Fruit fly (Drosophila melanogaster): ENCODE measurements around the gene Sos.

The Sos gene

DNA sequence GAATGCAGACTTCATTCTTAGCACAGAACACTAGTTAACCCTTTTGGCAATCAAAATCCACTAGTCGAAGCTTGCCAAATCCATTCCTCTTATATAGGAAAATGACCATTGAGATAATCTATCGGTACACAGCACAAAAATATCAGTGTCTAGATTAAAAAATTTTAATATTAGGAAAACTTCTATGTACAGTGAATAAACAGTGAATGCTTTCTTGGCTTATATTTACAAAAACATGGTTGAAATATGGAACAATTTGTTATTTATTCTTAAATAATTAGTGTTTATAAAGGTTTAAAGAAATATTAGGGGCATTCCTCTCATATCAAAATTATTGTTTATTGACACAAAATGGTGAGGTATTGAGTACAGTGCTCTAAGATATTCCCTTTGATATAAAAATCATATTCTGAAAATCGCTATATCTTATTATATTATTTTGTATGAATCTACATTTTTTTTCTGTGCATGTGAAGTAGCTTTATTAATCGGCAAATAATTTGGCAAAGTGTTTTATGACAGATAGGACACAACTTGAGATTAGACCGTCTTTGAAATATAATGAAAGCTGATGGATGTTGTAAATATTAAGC, 30.2 kb downstream of the Sos start, which contains the start of gene CG33306 (continued):
- TF ChIP-seq schlank (tag; optimal IDR thresholded peaks at IDR 0.05) (no peak), CG13894 (tag; optimal IDR thresholded peaks at IDR 0.05) (no peak), Oaz (GFP tag; IDR thresholded peaks at IDR 0.05) (no peak), Trl (optimal IDR thresholded peaks at IDR 0.05) (no peak), Trl (GFP tag; optimal IDR thresholded peaks at IDR 0.05) (no peak), sqz (GFP tag; optimal IDR thresholded peaks at IDR 0.05) (no peak), bab2 (GFP tag; optimal IDR thresholded peaks at IDR 0.05) (no peak), Meics (GFP tag; optimal IDR thresholded peaks at IDR 0.05) (peak; percentile 14), CG2678 (tag; optimal IDR thresholded peaks at IDR 0.05) (peak; percentile 51), CG4360 (GFP tag; IDR thresholded peaks at IDR 0.05) (no peak), Optix (GFP tag; IDR thresholded peaks at IDR 0.05) (no peak), bowl (GFP tag; IDR thresholded peaks at IDR 0.05) (no peak), CG10462 (GFP tag; optimal IDR thresholded peaks at IDR 0.05) (no peak), CG30403 (GFP tag; optimal IDR thresholded peaks at IDR 0.05) (no peak), Hmr (GFP tag; optimal IDR thresholded peaks at IDR 0.05) (peak; percentile 20), exex (tag; optimal IDR thresholded peaks at IDR 0.05) (peak; percentile 96), Fer3 (tag; optimal IDR thresholded peaks at IDR 0.05) (peak; percentile 21), CG12391 (tag; optimal IDR thresholded peaks at IDR 0.05) (peak; percentile 24), CG1792 (GFP tag; optimal IDR thresholded peaks at IDR 0.05) (no peak), Ravus (GFP tag; IDR thresholded peaks at IDR 0.05) (no peak), eve (GFP tag; optimal IDR thresholded peaks at IDR 0.05) (no peak), CG14965 (GFP tag; optimal IDR thresholded peaks at IDR 0.05; ENCODE audit: borderline replicate concordance) (no peak), B-H2 (GFP tag; optimal IDR thresholded peaks at IDR 0.05) (no peak), cwo (GFP tag; optimal IDR thresholded peaks at IDR 0.05) (peak; percentile 3), D19B (GFP tag; optimal IDR thresholded peaks at IDR 0.05) (no peak), CG18599 (GFP tag; optimal IDR thresholded peaks at IDR 0.05) (peak; percentile 37), gem (tag; optimal IDR thresholded peaks at IDR 0.05) (peak; percentile 54), sug (tag; optimal IDR thresholded peaks at IDR 0.05) (no peak), maf-S (GFP tag; optimal IDR thresholded peaks at IDR 0.05) (no peak), CG12219 (GFP tag; optimal IDR thresholded peaks at IDR 0.05) (no peak), E2f2 (GFP tag; IDR thresholded peaks at IDR 0.05) (no peak), en (GFP tag; optimal IDR thresholded peaks at IDR 0.05) (no peak), al (GFP tag; IDR thresholded peaks at IDR 0.05) (no peak), lab (GFP tag; optimal IDR thresholded peaks at IDR 0.05) (peak; percentile 22), pzg (GFP tag; optimal IDR thresholded peaks at IDR 0.05) (no peak), CG10209 (GFP tag; optimal IDR thresholded peaks at IDR 0.05) (no peak), CG2120 (GFP tag; optimal IDR thresholded peaks at IDR 0.05) (peak; percentile 25), Oli (tag; optimal IDR thresholded peaks at IDR 0.05) (no peak), Dref (GFP tag; IDR thresholded peaks at IDR 0.05) (no peak)

DNA sequence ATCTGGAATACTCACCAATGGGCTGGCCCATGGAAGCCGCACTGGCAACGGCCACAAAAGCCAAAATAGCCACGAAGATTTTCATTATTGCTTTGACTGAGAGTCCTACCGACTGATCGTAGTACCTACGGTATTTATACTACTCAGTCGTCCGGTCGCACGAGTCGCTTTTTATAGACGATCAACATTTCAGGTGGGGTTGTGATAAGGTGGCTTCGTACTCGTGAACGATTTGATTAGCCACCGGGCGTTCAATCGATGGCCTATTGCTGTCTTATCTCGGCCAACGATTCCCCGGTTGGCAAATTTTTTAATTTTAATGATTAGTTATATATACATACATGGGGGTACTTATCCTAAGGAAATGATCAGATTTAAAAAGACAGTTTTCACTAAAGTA, 31.6 kb downstream of the Sos start, which contains the start of gene CG8997:
Gene CG8997, minus strand, starts transcription at position 148 of the 400 bp plus-strand sequence.
- TF ChIP-seq cwo (GFP tag; optimal IDR thresholded peaks at IDR 0.05), result peak; percentile 51
- peak; percentile 30; the same call in 1 of the 2 replicates for TF ChIP-seq CG32532 (GFP tag; IDR thresholded peaks at IDR 0.05)
- peak; percentile 7 for TF ChIP-seq mirr (GFP tag; optimal IDR thresholded peaks at IDR 0.05)
- no peak for TF ChIP-seq CG11456 (GFP tag; IDR thresholded peaks at IDR 0.05)
- TF ChIP-seq Lim3 (GFP tag; IDR thresholded peaks at IDR 0.05), result no peak
- no peak for TF ChIP-seq gcm (GFP tag; optimal IDR thresholded peaks at IDR 0.05)
- no peak for TF ChIP-seq CG10147 (GFP tag; optimal IDR thresholded peaks at IDR 0.05)
- TF ChIP-seq Sox102F (GFP tag; optimal IDR thresholded peaks at IDR 0.05), result no peak
- TF ChIP-seq sug (tag; optimal IDR thresholded peaks at IDR 0.05), result peak; percentile 92
- no peak for TF ChIP-seq CG15011 (GFP tag; optimal IDR thresholded peaks at IDR 0.05)
- peak; percentile 58 for TF ChIP-seq Deaf1 (tag; optimal IDR thresholded peaks at IDR 0.05)
- TF ChIP-seq CG16863 (GFP tag; optimal IDR thresholded peaks at IDR 0.05), result no peak
- no peak for TF ChIP-seq Dp (GFP tag; optimal IDR thresholded peaks at IDR 0.05)
- peak; percentile 37 for TF ChIP-seq Med (GFP tag)
- peak; percentile 87 for TF ChIP-seq exex (tag; optimal IDR thresholded peaks at IDR 0.05)
- peak; percentile 2 for TF ChIP-seq corto (GFP tag; optimal IDR thresholded peaks at IDR 0.05)
